Worm (Caenorhabditis elegans) whole organism, young adult: ENCODE measurements around the gene R04B3.1.
A peak's percentile ranks its signal among the peaks of the same experiment; 100 is the strongest.

Experiments used
- B0035.1 ChIP-seq: sonication (generic microtip); optimal IDR thresholded peaks from 2 replicates; lab custom pipeline; 2016; ENCODE audit warnings: missing genetic modification characterization, mild to moderate bottlenecking, missing compliant biosample characterization, missing genotype, missing genetic modification reagents
- C06A6.2 ChIP-seq: fragments of 200-800 bp; sonication (Bioruptor generic); conservative IDR thresholded peaks from 2 replicates; pipeline ENCODE4 v1.3.6; 2022; ENCODE audit warnings: missing genetic modification characterization, missing compliant biosample characterization
- C17E4.6 ChIP-seq: fragments of 200-800 bp; sonication (Bioruptor generic); IDR thresholded peaks from 2 replicates; pipeline ENCODE4 v1.3.6; 2022; ENCODE audit warnings: missing genetic modification reagents, missing genetic modification characterization, missing compliant biosample characterization
- F10E7.11 ChIP-seq: sonication (generic microtip); optimal IDR thresholded peaks from 2 replicates; lab custom pipeline; 2017; ENCODE audit warnings: mild to moderate bottlenecking, missing genetic modification characterization, moderate library complexity, missing compliant biosample characterization
- F23B12.7 ChIP-seq: sonication (generic microtip); optimal IDR thresholded peaks from 2 replicates; lab custom pipeline; 2017; ENCODE audit warnings: missing genetic modification characterization, mild to moderate bottlenecking, missing compliant biosample characterization, antibody characterized with exemption, moderate library complexity; ENCODE audit not compliant: insufficient read depth
- F33H1.4 ChIP-seq: fragments of 200-800 bp; sonication (Bioruptor generic); IDR thresholded peaks from 2 replicates; pipeline ENCODE4 v1.3.6; 2022; ENCODE audit warnings: missing genetic modification reagents, missing genetic modification characterization, missing compliant biosample characterization
- F37B4.10 ChIP-seq: fragments of 200-800 bp; sonication (Bioruptor generic); IDR thresholded peaks from 2 replicates; pipeline ENCODE4 v1.3.6; 2022; ENCODE audit warnings: missing genetic modification characterization, missing compliant biosample characterization
- F52B5.7 ChIP-seq: sonication (generic microtip); optimal IDR thresholded peaks from 2 replicates; lab custom pipeline; 2016; ENCODE audit warnings: mild to moderate bottlenecking, missing genetic modification characterization, missing compliant biosample characterization
- F57C9.4 ChIP-seq: sonication (generic microtip); optimal IDR thresholded peaks from 2 replicates; lab custom pipeline; 2017; ENCODE audit warnings: mild to moderate bottlenecking, missing genetic modification characterization, missing compliant biosample characterization
- K11D2.4 ChIP-seq: fragments of 200-800 bp; sonication (Bioruptor generic); IDR thresholded peaks from 2 replicates; pipeline ENCODE4 v1.3.6; 2022; ENCODE audit warnings: missing genetic modification reagents, missing genetic modification characterization, missing compliant biosample characterization
- Y53F4B.3 ChIP-seq: fragments of 200-800 bp; sonication (Bioruptor generic); IDR thresholded peaks from 2 replicates; pipeline ENCODE4 v1.3.6; 2022; ENCODE audit warnings: missing genetic modification reagents, missing genetic modification characterization, missing compliant biosample characterization
- Y67H2A.10 ChIP-seq: fragments of 200-800 bp; sonication (Bioruptor generic); conservative IDR thresholded peaks from 2 replicates; pipeline ENCODE4 v1.3.6; 2022; ENCODE audit warnings: missing genetic modification reagents, missing genetic modification characterization, missing compliant biosample characterization
- Y79H2A.3 ChIP-seq: fragments of 200-800 bp; sonication (Bioruptor generic); conservative IDR thresholded peaks from 2 replicates; pipeline ENCODE4 v1.3.6; 2022; ENCODE audit warnings: missing genetic modification reagents, missing genetic modification characterization, missing compliant biosample characterization
- attf-5 ChIP-seq: fragments of 200-800 bp; sonication (Bioruptor generic); optimal IDR thresholded peaks from 2 replicates; lab custom pipeline; 2018; ENCODE audit warnings: mild to moderate bottlenecking, missing genetic modification characterization, missing compliant biosample characterization
- attf-6 ChIP-seq: fragments of 200-800 bp; sonication (Bioruptor generic); IDR thresholded peaks from 2 replicates; pipeline ENCODE4 v1.3.6; 2022; ENCODE audit warnings: missing genetic modification reagents, missing genetic modification characterization, missing compliant biosample characterization
- bed-1 ChIP-seq: fragments of 200-800 bp; sonication (Bioruptor generic); IDR thresholded peaks from 2 replicates; pipeline ENCODE4 v1.3.6; 2022; ENCODE audit warnings: missing genetic modification reagents, missing genetic modification characterization, missing compliant biosample characterization
- cebp-1 ChIP-seq, 2 experiments: fragments of 200-800 bp in 1 of 2; sonication (Bioruptor generic) in 1 of 2; sonication (generic microtip) in 1 of 2; IDR thresholded peaks in 1 of 2; optimal IDR thresholded peaks in 1 of 2; 2 replicates each; pipeline versions ENCODE4 v1.3.6 to Lab custom; 2017 to 2022; ENCODE audit warnings: missing compliant biosample characterization in 2 of 2, missing genetic modification characterization in 2 of 2, mild to moderate bottlenecking in 1 of 2, missing genetic modification reagents in 1 of 2, moderate library complexity in 1 of 2
- cebp-2 ChIP-seq: fragments of 200-800 bp; sonication (Bioruptor generic); IDR thresholded peaks from 2 replicates; pipeline ENCODE4 v1.3.6; 2022; ENCODE audit warnings: missing genetic modification characterization, missing compliant biosample characterization
- ceh-100 ChIP-seq: fragments of 200-800 bp; sonication (Bioruptor generic); IDR thresholded peaks from 2 replicates; pipeline ENCODE4 v1.3.6; 2022; ENCODE audit warnings: missing genetic modification reagents, missing genetic modification characterization, missing compliant biosample characterization
- ceh-91 ChIP-seq: fragments of 200-800 bp; sonication (Bioruptor generic); IDR thresholded peaks from 2 replicates; pipeline ENCODE4 v1.3.6; 2022; ENCODE audit warnings: missing genetic modification reagents, missing genetic modification characterization, missing compliant biosample characterization
- efl-1 ChIP-seq: fragments of 150-350 bp; optimal IDR thresholded peaks from 2 replicates; lab custom pipeline; 2014; ENCODE audit warnings: missing biosample characterization, missing genetic modification reagents, missing genetic modification characterization
- egrh-3 ChIP-seq: fragments of 200-800 bp; sonication (Bioruptor generic); IDR thresholded peaks from 2 replicates; pipeline ENCODE4 v1.3.6; 2022; ENCODE audit warnings: missing genetic modification reagents, missing genetic modification characterization, missing compliant biosample characterization
- gei-17 ChIP-seq: fragments of 200-800 bp; sonication (Bioruptor generic); optimal IDR thresholded peaks from 2 replicates; lab custom pipeline; 2018; ENCODE audit warnings: mild to moderate bottlenecking, missing genetic modification characterization, missing compliant biosample characterization
- hmg-20 ChIP-seq: fragments of 200-800 bp; sonication (Bioruptor generic); IDR thresholded peaks from 2 replicates; pipeline ENCODE4 v1.3.6; 2022; ENCODE audit warnings: missing genetic modification reagents, missing genetic modification characterization, missing compliant biosample characterization
- hsf-1 ChIP-seq: fragments of 200-800 bp; sonication (Bioruptor generic); IDR thresholded peaks from 2 replicates; pipeline ENCODE4 v1.3.6; 2022; ENCODE audit warnings: missing genetic modification reagents, missing genetic modification characterization, missing compliant biosample characterization
- lin-26 ChIP-seq: fragments of 200-800 bp; sonication (Bioruptor generic); IDR thresholded peaks from 2 replicates; pipeline ENCODE4 v1.3.6; 2022; ENCODE audit warnings: missing genetic modification reagents, missing genetic modification characterization, missing compliant biosample characterization
- mes-4 ChIP-seq: sonication (generic microtip); optimal IDR thresholded peaks from 2 replicates; lab custom pipeline; 2016; ENCODE audit warnings: missing genotype, missing genetic modification characterization, missing compliant biosample characterization
- mxl-1 ChIP-seq: sonication (generic microtip); optimal IDR thresholded peaks from 2 replicates; lab custom pipeline; 2016; ENCODE audit warnings: missing genetic modification characterization, missing compliant biosample characterization
- nfya-2 ChIP-seq: fragments of 200-800 bp; sonication (Bioruptor generic); IDR thresholded peaks from 2 replicates; pipeline ENCODE4 v1.3.6; 2022; ENCODE audit warnings: missing genetic modification reagents, missing genetic modification characterization, missing compliant biosample characterization
- nhr-27 ChIP-seq: fragments of 200-800 bp; sonication (Bioruptor generic); optimal IDR thresholded peaks from 2 replicates; lab custom pipeline; 2018; ENCODE audit warnings: mild to moderate bottlenecking, missing genetic modification characterization, moderate library complexity, missing compliant biosample characterization
- nhr-80 ChIP-seq: sonication (generic microtip); optimal IDR thresholded peaks from 2 replicates; lab custom pipeline; 2016; ENCODE audit warnings: missing genetic modification characterization, missing compliant biosample characterization
- rcor-1 ChIP-seq: fragments of 200-800 bp; sonication (Bioruptor generic); IDR thresholded peaks from 2 replicates; pipeline ENCODE4 v1.3.6; 2022; ENCODE audit warnings: missing genetic modification reagents, missing genetic modification characterization, missing compliant biosample characterization
- repo-1 ChIP-seq: sonication (generic microtip); optimal IDR thresholded peaks from 2 replicates; lab custom pipeline; 2017; ENCODE audit warnings: mild to moderate bottlenecking, missing genetic modification characterization, missing compliant biosample characterization
- somi-1 ChIP-seq: fragments of 200-800 bp; sonication (Bioruptor generic); optimal IDR thresholded peaks from 2 replicates; lab custom pipeline; 2018; ENCODE audit warnings: mild to moderate bottlenecking, missing genetic modification characterization, missing compliant biosample characterization
- sptf-2 ChIP-seq: fragments of 200-800 bp; sonication (Bioruptor generic); optimal IDR thresholded peaks from 2 replicates; lab custom pipeline; 2018; ENCODE audit warnings: mild to moderate bottlenecking, missing genetic modification characterization, missing compliant biosample characterization
- tbp1 ChIP-seq: fragments of 200-800 bp; sonication (Bioruptor generic); optimal IDR thresholded peaks from 2 replicates; lab custom pipeline; 2018; ENCODE audit warnings: mild to moderate bottlenecking, missing genetic modification characterization, missing compliant biosample characterization
- tbx-9 ChIP-seq: sonication (generic microtip); optimal IDR thresholded peaks from 2 replicates; lab custom pipeline; 2016; ENCODE audit warnings: borderline replicate concordance, missing genetic modification characterization, inconsistent platforms, missing compliant biosample characterization
- zfh-2 ChIP-seq: fragments of 200-800 bp; sonication (Bioruptor generic); conservative IDR thresholded peaks from 2 replicates; pipeline ENCODE4 v1.3.6; 2022; ENCODE audit warnings: missing genetic modification reagents, missing genetic modification characterization, missing compliant biosample characterization
- zim-3 ChIP-seq: sonication (generic microtip); optimal IDR thresholded peaks from 2 replicates; lab custom pipeline; 2017; ENCODE audit warnings: mild to moderate bottlenecking, missing genetic modification characterization, moderate library complexity, missing compliant biosample characterization
- ztf-22 ChIP-seq: fragments of 200-800 bp; sonication (Bioruptor generic); optimal IDR thresholded peaks from 2 replicates; lab custom pipeline; 2018; ENCODE audit warnings: mild to moderate bottlenecking, missing genetic modification characterization, moderate library complexity, missing compliant biosample characterization
- ztf-28 ChIP-seq: fragments of 200-800 bp; sonication (Bioruptor generic); IDR thresholded peaks from 2 replicates; pipeline ENCODE4 v1.3.6; 2022; ENCODE audit warnings: missing genetic modification reagents, missing genetic modification characterization, missing compliant biosample characterization

The R04B3.1 gene

ce11 chrX:2454914-2455313, 16.3 kb downstream of the R04B3.1 start:
- no peak for TF ChIP-seq cebp-1 (GFP tag; IDR thresholded peaks at IDR 0.05; lab: Robert Waterston, UW)
- peak; percentile 10 for TF ChIP-seq cebp-1 (tag; optimal IDR thresholded peaks at IDR 0.05; lab: Kevin White, UChicago)
- TF ChIP-seq F52B5.7 (tag; lab: Kevin White, UChicago) = no peak

ce11 chrX:2452716-2453115, 18.5 kb downstream of the R04B3.1 start:
- TF ChIP-seq mes-4 (tag; lab: Kevin White, UChicago) (no peak), F52B5.7 (tag; lab: Kevin White, UChicago) (no peak), nfya-2 (no peak), sptf-2 (GFP tag; lab: Kevin White, UChicago) (no peak), ztf-28 (GFP tag; lab: Robert Waterston, UW) (no peak), cebp-2 (GFP tag; lab: Robert Waterston, UW) (no peak), repo-1 (tag; lab: Kevin White, UChicago) (no peak), hmg-20 (GFP tag; lab: Robert Waterston, UW) (no peak), mxl-1 (no peak), bed-1 (no peak), attf-6 (GFP tag; lab: Robert Waterston, UW) (no peak), somi-1 (GFP tag; lab: Kevin White, UChicago) (no peak), ceh-91 (GFP tag; lab: Robert Waterston, UW) (no peak), F10E7.11 (tag; lab: Kevin White, UChicago) (no peak), Y53F4B.3 (GFP tag; lab: Robert Waterston, UW) (no peak), nhr-80 (tag; lab: Kevin White, UChicago) (no peak), F23B12.7 (tag; lab: Kevin White, UChicago) (no peak), tbp1 (GFP tag; lab: Kevin White, UChicago) (no peak), ceh-100 (no peak)

ce11 chrX:2452297-2452696, 18.9 kb downstream of the R04B3.1 start:
- TF ChIP-seq Y67H2A.10 (GFP tag; lab: Robert Waterston, UW) (no peak), rcor-1 (GFP tag; lab: Robert Waterston, UW) (no peak), Y79H2A.3 (no peak), F37B4.10 (GFP tag; lab: Robert Waterston, UW) (no peak), K11D2.4 (GFP tag; lab: Robert Waterston, UW) (no peak), lin-26 (GFP tag; lab: Robert Waterston, UW) (no peak)

DNA sequence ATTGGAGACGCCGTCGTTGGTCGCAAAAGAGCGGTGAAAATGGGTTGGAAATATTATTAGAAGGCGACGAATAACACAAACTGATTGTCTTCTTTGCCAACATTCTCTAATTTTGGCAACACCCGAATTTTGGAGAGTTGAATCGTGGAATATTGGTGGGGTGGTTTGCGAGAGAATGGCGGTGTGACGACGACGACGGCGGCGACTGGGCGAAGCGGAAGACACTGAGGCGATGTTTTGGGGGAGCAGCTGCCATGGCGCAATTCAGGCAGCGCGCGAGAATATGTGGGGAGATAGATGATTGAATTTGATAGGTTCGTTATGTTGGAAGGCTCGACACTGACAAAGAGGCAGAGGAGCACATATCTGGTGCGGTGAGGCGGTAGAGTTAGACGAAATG, 20.2 kb downstream of the R04B3.1 start:
- TF ChIP-seq egrh-3 (GFP tag; lab: Robert Waterston, UW) (no peak), zfh-2 (GFP tag; lab: Robert Waterston, UW) (peak; percentile 78)

ce11 chrX:2447214-2447613, 24.0 kb downstream of the R04B3.1 start:
- no peak for TF ChIP-seq attf-6 (GFP tag; lab: Robert Waterston, UW)
- TF ChIP-seq hsf-1 (GFP tag; lab: Robert Waterston, UW) = no peak
- TF ChIP-seq zfh-2 (GFP tag; lab: Robert Waterston, UW) = peak; percentile 71
- TF ChIP-seq, all 124 proteins: peak for 1

- no peak for TF ChIP-seq B0035.1
- no peak for TF ChIP-seq zim-3 (tag; lab: Kevin White, UChicago)
- no peak for TF ChIP-seq C06A6.2 (GFP tag; lab: Robert Waterston, UW)
- TF ChIP-seq tbx-9 = no peak
- no peak for TF ChIP-seq ztf-22
- no peak for TF ChIP-seq ceh-91 (GFP tag; lab: Robert Waterston, UW)
- TF ChIP-seq gei-17 = no peak
- TF ChIP-seq repo-1 (tag; lab: Kevin White, UChicago) = no peak
- TF ChIP-seq F57C9.4 (tag; lab: Kevin White, UChicago) = no peak
- no peak for TF ChIP-seq efl-1
- TF ChIP-seq F33H1.4 (GFP tag; lab: Robert Waterston, UW) = no peak
- no peak for TF ChIP-seq nhr-27 (tag; lab: Kevin White, UChicago)
- TF ChIP-seq attf-5 (GFP tag; lab: Kevin White, UChicago) = no peak
- TF ChIP-seq C17E4.6 (GFP tag; lab: Robert Waterston, UW) = no peak
Measured at ce11 chrX:2446185-2446584, 25.0 kb downstream of the R04B3.1 start.
